Worm (Caenorhabditis elegans) whole organism, young adult: ENCODE results near the gene mrpl-41.

Experiments
- B0035.1 ChIP-seq: sonication (generic microtip); optimal IDR thresholded peaks from 2 replicates; lab custom pipeline; 2016; ENCODE audit warnings: missing genetic modification characterization, mild to moderate bottlenecking, missing compliant biosample characterization, missing genotype, missing genetic modification reagents
- D2030.7 ChIP-seq: fragments of 200-800 bp; sonication (Bioruptor generic); IDR thresholded peaks from 2 replicates; pipeline ENCODE4 v1.3.6; 2022; ENCODE audit warnings: missing genetic modification reagents, missing genetic modification characterization, missing compliant biosample characterization
- F33H1.4 ChIP-seq: fragments of 200-800 bp; sonication (Bioruptor generic); IDR thresholded peaks from 2 replicates; pipeline ENCODE4 v1.3.6; 2022; ENCODE audit warnings: missing genetic modification reagents, missing genetic modification characterization, missing compliant biosample characterization
- F37B4.10 ChIP-seq: fragments of 200-800 bp; sonication (Bioruptor generic); IDR thresholded peaks from 2 replicates; pipeline ENCODE4 v1.3.6; 2022; ENCODE audit warnings: missing genetic modification characterization, missing compliant biosample characterization
- K12H6.12 ChIP-seq: fragments of 200-800 bp; sonication (Bioruptor generic); optimal IDR thresholded peaks from 2 replicates; lab custom pipeline; 2018; ENCODE audit warnings: mild to moderate bottlenecking, missing genetic modification characterization, missing compliant biosample characterization
- T07F8.4 ChIP-seq: sonication (generic microtip); optimal IDR thresholded peaks from 2 replicates; lab custom pipeline; 2016; ENCODE audit warnings: mild to moderate bottlenecking, missing genetic modification characterization, moderate library complexity, missing compliant biosample characterization
- Y95B8A.8 ChIP-seq: fragments of 200-800 bp; sonication (Bioruptor generic); IDR thresholded peaks from 2 replicates; pipeline ENCODE4 v1.3.6; 2022; ENCODE audit warnings: missing genetic modification reagents, missing genetic modification characterization, missing compliant biosample characterization
- akir-1 ChIP-seq: fragments of 200-800 bp; sonication (Bioruptor generic); optimal IDR thresholded peaks from 2 replicates; lab custom pipeline; 2018; ENCODE audit warnings: mild to moderate bottlenecking, missing genetic modification characterization, moderate library complexity, missing compliant biosample characterization
- ceh-100 ChIP-seq: fragments of 200-800 bp; sonication (Bioruptor generic); IDR thresholded peaks from 2 replicates; pipeline ENCODE4 v1.3.6; 2022; ENCODE audit warnings: missing genetic modification reagents, missing genetic modification characterization, missing compliant biosample characterization
- egl-18 ChIP-seq: fragments of 200-800 bp; sonication (Bioruptor generic); IDR thresholded peaks from 2 replicates; pipeline ENCODE4 v1.3.6; 2022; ENCODE audit warnings: missing genetic modification reagents, missing genetic modification characterization, missing compliant biosample characterization
- egrh-3 ChIP-seq: fragments of 200-800 bp; sonication (Bioruptor generic); IDR thresholded peaks from 2 replicates; pipeline ENCODE4 v1.3.6; 2022; ENCODE audit warnings: missing genetic modification reagents, missing genetic modification characterization, missing compliant biosample characterization
- gei-17 ChIP-seq: fragments of 200-800 bp; sonication (Bioruptor generic); optimal IDR thresholded peaks from 2 replicates; lab custom pipeline; 2018; ENCODE audit warnings: mild to moderate bottlenecking, missing genetic modification characterization, missing compliant biosample characterization
- hmg-20 ChIP-seq: fragments of 200-800 bp; sonication (Bioruptor generic); IDR thresholded peaks from 2 replicates; pipeline ENCODE4 v1.3.6; 2022; ENCODE audit warnings: missing genetic modification reagents, missing genetic modification characterization, missing compliant biosample characterization
- hrde-1 ChIP-seq: sonication (generic microtip); optimal IDR thresholded peaks from 2 replicates; lab custom pipeline; 2016; ENCODE audit warnings: missing genetic modification characterization, mild to moderate bottlenecking, missing compliant biosample characterization, moderate library complexity, missing genotype, missing genetic modification reagents, borderline replicate concordance
- hsf-1 ChIP-seq: fragments of 200-800 bp; sonication (Bioruptor generic); IDR thresholded peaks from 2 replicates; pipeline ENCODE4 v1.3.6; 2022; ENCODE audit warnings: missing genetic modification reagents, missing genetic modification characterization, missing compliant biosample characterization
- lin-26 ChIP-seq: fragments of 200-800 bp; sonication (Bioruptor generic); IDR thresholded peaks from 2 replicates; pipeline ENCODE4 v1.3.6; 2022; ENCODE audit warnings: missing genetic modification reagents, missing genetic modification characterization, missing compliant biosample characterization
- lin-40 ChIP-seq: sonication (generic microtip); optimal IDR thresholded peaks from 2 replicates; lab custom pipeline; 2016; ENCODE audit warnings: missing genetic modification characterization, mild to moderate bottlenecking, missing compliant biosample characterization, missing genotype, missing genetic modification reagents
- mes-4 ChIP-seq: sonication (generic microtip); optimal IDR thresholded peaks from 2 replicates; lab custom pipeline; 2016; ENCODE audit warnings: missing genotype, missing genetic modification characterization, missing compliant biosample characterization
- rcor-1 ChIP-seq: fragments of 200-800 bp; sonication (Bioruptor generic); IDR thresholded peaks from 2 replicates; pipeline ENCODE4 v1.3.6; 2022; ENCODE audit warnings: missing genetic modification reagents, missing genetic modification characterization, missing compliant biosample characterization
- rpc-1 ChIP-seq, 2 experiments: fragments of 150-350 bp in 1 of 2; sonication (generic microtip) in 1 of 2; optimal IDR thresholded peaks; 2 replicates each; lab custom pipeline; 2014 to 2018; ENCODE audit warnings: missing biosample characterization in 1 of 2, missing genetic modification characterization in 1 of 2, missing genetic modification reagents in 1 of 2, missing genotype in 1 of 2
- sdz-38 ChIP-seq: sonication (generic microtip); optimal IDR thresholded peaks from 2 replicates; lab custom pipeline; 2016; ENCODE audit warnings: missing genotype, missing genetic modification characterization, missing compliant biosample characterization
- sea-2 ChIP-seq: fragments of 200-800 bp; sonication (Bioruptor generic); IDR thresholded peaks from 2 replicates; pipeline ENCODE4 v1.3.6; 2022; ENCODE audit warnings: missing genetic modification characterization, missing compliant biosample characterization
- snpc-1.1 ChIP-seq: sonication (generic microtip); optimal IDR thresholded peaks from 2 replicates; lab custom pipeline; 2017; ENCODE audit warnings: missing genetic modification characterization, mild to moderate bottlenecking, missing compliant biosample characterization, antibody characterized with exemption, moderate library complexity, missing genotype, missing genetic modification reagents; ENCODE audit not compliant: insufficient read depth
- snpc-1.3 ChIP-seq: sonication (generic microtip); optimal IDR thresholded peaks from 2 replicates; lab custom pipeline; 2017; ENCODE audit warnings: missing genetic modification characterization, mild to moderate bottlenecking, missing compliant biosample characterization, antibody characterized with exemption, moderate library complexity, missing genotype, missing genetic modification reagents; ENCODE audit not compliant: insufficient read depth
- somi-1 ChIP-seq: fragments of 200-800 bp; sonication (Bioruptor generic); optimal IDR thresholded peaks from 2 replicates; lab custom pipeline; 2018; ENCODE audit warnings: mild to moderate bottlenecking, missing genetic modification characterization, missing compliant biosample characterization
- sptf-2 ChIP-seq: fragments of 200-800 bp; sonication (Bioruptor generic); optimal IDR thresholded peaks from 2 replicates; lab custom pipeline; 2018; ENCODE audit warnings: mild to moderate bottlenecking, missing genetic modification characterization, missing compliant biosample characterization
- zfh-2 ChIP-seq: fragments of 200-800 bp; sonication (Bioruptor generic); conservative IDR thresholded peaks from 2 replicates; pipeline ENCODE4 v1.3.6; 2022; ENCODE audit warnings: missing genetic modification reagents, missing genetic modification characterization, missing compliant biosample characterization
- ztf-18 ChIP-seq: sonication (generic microtip); optimal IDR thresholded peaks from 2 replicates; lab custom pipeline; 2016; ENCODE audit warnings: missing genotype, mild to moderate bottlenecking, missing genetic modification characterization, missing compliant biosample characterization
- ztf-22 ChIP-seq: fragments of 200-800 bp; sonication (Bioruptor generic); optimal IDR thresholded peaks from 2 replicates; lab custom pipeline; 2018; ENCODE audit warnings: mild to moderate bottlenecking, missing genetic modification characterization, moderate library complexity, missing compliant biosample characterization
- ztf-28 ChIP-seq: fragments of 200-800 bp; sonication (Bioruptor generic); IDR thresholded peaks from 2 replicates; pipeline ENCODE4 v1.3.6; 2022; ENCODE audit warnings: missing genetic modification reagents, missing genetic modification characterization, missing compliant biosample characterization
- ztf-3 ChIP-seq: fragments of 200-800 bp; sonication (Bioruptor generic); optimal IDR thresholded peaks from 2 replicates; lab custom pipeline; 2018; ENCODE audit warnings: mild to moderate bottlenecking, missing genetic modification characterization, missing compliant biosample characterization

mrpl-41 gene

DNA sequence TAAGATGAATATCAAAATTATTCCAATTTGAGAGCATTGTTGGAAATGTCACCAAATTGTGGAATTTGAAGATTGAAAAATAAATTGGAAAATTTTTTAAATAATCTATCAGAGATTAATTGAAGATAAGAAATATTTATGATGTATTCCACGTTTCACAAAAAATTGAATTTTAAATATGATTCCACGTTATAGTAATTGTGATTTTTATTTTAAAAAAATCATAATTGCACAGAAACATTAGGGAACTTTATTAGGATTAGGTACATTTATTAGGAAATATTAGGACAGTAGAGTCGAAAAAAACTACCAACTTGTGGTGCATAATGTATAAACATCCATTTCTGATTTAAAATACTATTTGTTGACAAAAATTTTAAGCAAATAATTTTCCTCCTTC lies 5.9 kb downstream of the mrpl-41 start, which contains the start of gene B0432.11:
Gene B0432.11 (minus strand): TSS at position 101 of the 400 bp plus-strand sequence.
- no peak for TF ChIP-seq sea-2
- no peak for TF ChIP-seq akir-1 (GFP tag; lab: Kevin White, UChicago)
- no peak for TF ChIP-seq hrde-1 (tag; lab: Kevin White, UChicago)
- no peak for TF ChIP-seq rcor-1 (GFP tag; lab: Robert Waterston, UW)
- no peak for TF ChIP-seq gei-17

- TF ChIP-seq mes-4: no peak
- TF ChIP-seq sdz-38 (tag; lab: Kevin White, UChicago): no peak
- no peak for TF ChIP-seq ztf-22 (GFP tag; lab: Kevin White, UChicago)
- no peak for TF ChIP-seq somi-1 (GFP tag; lab: Kevin White, UChicago)
- no peak for TF ChIP-seq F37B4.10 (GFP tag; lab: Robert Waterston, UW)
- no peak for TF ChIP-seq Y95B8A.8 (GFP tag; lab: Robert Waterston, UW)
- no peak for TF ChIP-seq ztf-18
These were observed 8.2 kb downstream of the mrpl-41 start, which contains the start of the genes clec-117 and B0432.1 for ce11 chrII:296911-297440. TSS of gene clec-117 (minus strand) at chrII:297011. TSS of gene B0432.1 (plus strand) at chrII:297390.

- TF ChIP-seq T07F8.4 (no peak), mes-4 (no peak), lin-26 (GFP tag; lab: Robert Waterston, UW) (no peak), hmg-20 (GFP tag; lab: Robert Waterston, UW) (no peak), D2030.7 (GFP tag; lab: Robert Waterston, UW) (no peak), B0035.1 (tag; lab: Kevin White, UChicago) (no peak), ceh-100 (GFP tag; lab: Robert Waterston, UW) (no peak), snpc-1.3 (tag; lab: Kevin White, UChicago) (no peak), ztf-3 (GFP tag; lab: Kevin White, UChicago) (no peak), F33H1.4 (GFP tag; lab: Robert Waterston, UW) (no peak), snpc-1.1 (tag; lab: Kevin White, UChicago) (no peak), ztf-28 (GFP tag; lab: Robert Waterston, UW) (no peak), sptf-2 (GFP tag; lab: Kevin White, UChicago) (no peak)
These were observed 10.9 kb downstream of the mrpl-41 start, which contains the start of gene K01A2.6 for ce11 chrII:299684-300083. TSS of gene K01A2.6 (plus strand) at chrII:299984.

ce11 chrII:300977-301772 lies 12.4 kb downstream of the mrpl-41 start, which contains the start of gene K01A2.5:
TSS of gene K01A2.5 (plus strand) at chrII:301273.
- TF ChIP-seq K12H6.12 (tag; lab: Kevin White, UChicago): no peak
- TF ChIP-seq rpc-1 (optimal IDR thresholded peaks at IDR 0.05; lab: Kevin White, UChicago): peak; percentile 51
- TF ChIP-seq rpc-1 (tag; optimal IDR thresholded peaks at IDR 0.05; lab: Kevin White, UChicago): no peak
- TF ChIP-seq hsf-1: peak; percentile 85

ce11 chrII:303927-304711 lies 15.4 kb downstream of the mrpl-41 start:
- TF ChIP-seq egl-18 (GFP tag; lab: Robert Waterston, UW) (no peak), zfh-2 (GFP tag; lab: Robert Waterston, UW) (peak; percentile 87), lin-40 (tag; lab: Kevin White, UChicago) (no peak), egrh-3 (GFP tag; lab: Robert Waterston, UW) (peak; percentile 23; the same call in 1 of the 2 replicates)
- TF ChIP-seq, all 124 proteins: peak for 2
